Worm (Caenorhabditis elegans): ENCODE measurements around the gene F02C12.2.
A peak's percentile ranks its signal among the peaks of the same experiment; 100 is the strongest.

F02C12.2 gene

ce11 chrX:13396550-13397023, 2.5 kb downstream of the F02C12.2 start, which contains the start of gene F02C12.3:
TSS of gene F02C12.3 (plus strand) at chrX:13396973.
- TF ChIP-seq mdt-29 (GFP tag; IDR thresholded peaks at IDR 0.05) (no peak), mdl-1 (tag; optimal IDR thresholded peaks at IDR 0.05) (peak in 1 of 2 experiments; percentile 16), lin-39 (tag; optimal IDR thresholded peaks at IDR 0.05) (no peak), nhr-76 (tag; optimal IDR thresholded peaks at IDR 0.05) (no peak), ctbp-1 (GFP tag; IDR thresholded peaks at IDR 0.05) (0 out of 2 replicates have a peak, but pooled peaks have one; percentile 35), zip-2 (tag; optimal IDR thresholded peaks at IDR 0.05) (peak; percentile 63), nhr-42 (GFP tag; IDR thresholded peaks at IDR 0.05) (no peak), nhr-11 (tag; optimal IDR thresholded peaks at IDR 0.05) (peak; percentile 20), D1046.2 (GFP tag; IDR thresholded peaks at IDR 0.05) (no peak), snpc-1.2 (GFP tag; IDR thresholded peaks at IDR 0.05) (no peak), ZK546.5 (tag; optimal IDR thresholded peaks at IDR 0.05) (no peak), ceh-82 (tag; optimal IDR thresholded peaks at IDR 0.05) (no peak), dmd-6 (GFP tag; IDR thresholded peaks at IDR 0.05) (peak; percentile 63), ztf-11 (tag; optimal IDR thresholded peaks at IDR 0.05) (no peak), mep-1 (tag; optimal IDR thresholded peaks at IDR 0.05) (peak; percentile 61), dmd-9 (GFP tag; IDR thresholded peaks at IDR 0.05) (no peak), mes-2 (tag; optimal IDR thresholded peaks at IDR 0.05; ENCODE audit: poor library complexity, severe bottlenecking) (peak; percentile 82), zfp-3 (GFP tag; conservative IDR thresholded peaks at IDR 0.05) (no peak), ceh-28 (tag; optimal IDR thresholded peaks at IDR 0.05) (no peak), rbr-2 (tag; optimal IDR thresholded peaks at IDR 0.05) (peak; percentile 57), duxl-1 (tag; optimal IDR thresholded peaks at IDR 0.05; ENCODE audit: poor library complexity) (peak; percentile 22), nhr-48 (tag; optimal IDR thresholded peaks at IDR 0.05) (peak; percentile 52), dve-1 (tag; optimal IDR thresholded peaks at IDR 0.05; ENCODE audit: insufficient read depth) (peak; percentile 77), dmd-8 (GFP tag; IDR thresholded peaks at IDR 0.05) (no peak), dpl-1 (GFP tag; optimal IDR thresholded peaks at IDR 0.05) (peak; percentile 68), lin-15B (tag; optimal IDR thresholded peaks at IDR 0.05) (no peak), R02D3.7 (tag; optimal IDR thresholded peaks at IDR 0.05) (peak; percentile 51), lsy-2 (tag; optimal IDR thresholded peaks at IDR 0.05) (peak in 1 of 2 experiments; percentile 85), unc-62 (GFP tag; optimal IDR thresholded peaks at IDR 0.05 in 1 of 2) (no peak), unc-62 (tag; optimal IDR thresholded peaks at IDR 0.05) (no peak), pha-4 (GFP tag; IDR thresholded peaks at IDR 0.05) (peak; percentile 56; the same call in 1 of the 2 replicates), pha-4 (tag; optimal IDR thresholded peaks at IDR 0.05) (no peak), F37D6.2 (tag; optimal IDR thresholded peaks at IDR 0.05) (peak; percentile 32), nhr-102 (tag; optimal IDR thresholded peaks at IDR 0.05) (peak; percentile 75), nhr-6 (tag; optimal IDR thresholded peaks at IDR 0.05) (peak; percentile 68), T20F7.1 (GFP tag; optimal IDR thresholded peaks at IDR 0.05) (peak; percentile 100), hif-1 (tag; optimal IDR thresholded peaks at IDR 0.05) (peak in 1 of 2 experiments; percentile 14), zag-1 (tag; optimal IDR thresholded peaks at IDR 0.05) (no peak), nhr-28 (tag; optimal IDR thresholded peaks at IDR 0.05) (peak; percentile 55), nhr-25 (tag; optimal IDR thresholded peaks at IDR 0.05; ENCODE audit: borderline replicate concordance, insufficient read depth) (peak; percentile 15), ama-1 (optimal IDR thresholded peaks at IDR 0.05) (no peak), ceh-62 (tag; optimal IDR thresholded peaks at IDR 0.05) (no peak), lin-1 (GFP tag; IDR thresholded peaks at IDR 0.05) (no peak), hmg-1.1 (GFP tag; IDR thresholded peaks at IDR 0.05) (peak; percentile 77), egl-43 (GFP tag; IDR thresholded peaks at IDR 0.05) (no peak), lin-29 (GFP tag; IDR thresholded peaks at IDR 0.05) (no peak), cey-2 (tag; optimal IDR thresholded peaks at IDR 0.05; ENCODE audit: borderline replicate concordance, insufficient read depth) (no peak), hlh-11 (tag; optimal IDR thresholded peaks at IDR 0.05) (peak; percentile 73), nhr-10 (tag; optimal IDR thresholded peaks at IDR 0.05) (no peak), F26F4.8 (GFP tag; conservative IDR thresholded peaks at IDR 0.05) (no peak), daf-8 (GFP tag; IDR thresholded peaks at IDR 0.05) (no peak), F44E2.7 (GFP tag; IDR thresholded peaks at IDR 0.05) (no peak)

Data from whole organism, L4 larva.